Worm (Caenorhabditis elegans) whole organism, young adult: ENCODE data around the gene col-36.

ENCODE experiments used
- C06A6.2 ChIP-seq: fragments of 200-800 bp; sonication (Bioruptor generic); conservative IDR thresholded peaks from 2 replicates; pipeline ENCODE4 v1.3.6; 2022; ENCODE audit warnings: missing genetic modification characterization, missing compliant biosample characterization
- C17E4.6 ChIP-seq: fragments of 200-800 bp; sonication (Bioruptor generic); IDR thresholded peaks from 2 replicates; pipeline ENCODE4 v1.3.6; 2022; ENCODE audit warnings: missing genetic modification reagents, missing genetic modification characterization, missing compliant biosample characterization
- F23B12.7 ChIP-seq: sonication (generic microtip); optimal IDR thresholded peaks from 2 replicates; lab custom pipeline; 2017; ENCODE audit warnings: missing genetic modification characterization, mild to moderate bottlenecking, missing compliant biosample characterization, antibody characterized with exemption, moderate library complexity; ENCODE audit not compliant: insufficient read depth
- F37B4.10 ChIP-seq: fragments of 200-800 bp; sonication (Bioruptor generic); IDR thresholded peaks from 2 replicates; pipeline ENCODE4 v1.3.6; 2022; ENCODE audit warnings: missing genetic modification characterization, missing compliant biosample characterization
- F52B5.7 ChIP-seq: sonication (generic microtip); optimal IDR thresholded peaks from 2 replicates; lab custom pipeline; 2016; ENCODE audit warnings: mild to moderate bottlenecking, missing genetic modification characterization, missing compliant biosample characterization
- F55B11.4 ChIP-seq: sonication (generic microtip); optimal IDR thresholded peaks from 2 replicates; lab custom pipeline; 2016; ENCODE audit warnings: missing compliant biosample characterization, missing genetic modification characterization, borderline replicate concordance; ENCODE audit not compliant: insufficient read depth
- F57A8.1 ChIP-seq: fragments of 200-800 bp; sonication (Bioruptor generic); optimal IDR thresholded peaks from 2 replicates; lab custom pipeline; 2018; ENCODE audit warnings: mild to moderate bottlenecking, missing genetic modification characterization, moderate library complexity, missing compliant biosample characterization
- K11D2.4 ChIP-seq: fragments of 200-800 bp; sonication (Bioruptor generic); IDR thresholded peaks from 2 replicates; pipeline ENCODE4 v1.3.6; 2022; ENCODE audit warnings: missing genetic modification reagents, missing genetic modification characterization, missing compliant biosample characterization
- K12H6.12 ChIP-seq: fragments of 200-800 bp; sonication (Bioruptor generic); optimal IDR thresholded peaks from 2 replicates; lab custom pipeline; 2018; ENCODE audit warnings: mild to moderate bottlenecking, missing genetic modification characterization, missing compliant biosample characterization
- Y53F4B.3 ChIP-seq: fragments of 200-800 bp; sonication (Bioruptor generic); IDR thresholded peaks from 2 replicates; pipeline ENCODE4 v1.3.6; 2022; ENCODE audit warnings: missing genetic modification reagents, missing genetic modification characterization, missing compliant biosample characterization
- Y56A3A.18 ChIP-seq: fragments of 200-800 bp; sonication (Bioruptor generic); IDR thresholded peaks from 2 replicates; pipeline ENCODE4 v1.3.6; 2022; ENCODE audit warnings: missing genetic modification reagents, missing genetic modification characterization, missing compliant biosample characterization
- Y67H2A.10 ChIP-seq: fragments of 200-800 bp; sonication (Bioruptor generic); conservative IDR thresholded peaks from 2 replicates; pipeline ENCODE4 v1.3.6; 2022; ENCODE audit warnings: missing genetic modification reagents, missing genetic modification characterization, missing compliant biosample characterization
- ZK185.1 ChIP-seq: sonication (generic microtip); optimal IDR thresholded peaks from 2 replicates; lab custom pipeline; 2016; ENCODE audit warnings: mild to moderate bottlenecking, missing genetic modification characterization, missing compliant biosample characterization; ENCODE audit not compliant: poor library complexity, severe bottlenecking
- ama-1 ChIP-seq, 3 experiments: fragments of 150-350 bp in 1 of 3; sonication (generic microtip) in 2 of 3; optimal IDR thresholded peaks; 2 replicates each; lab custom pipeline; 2014 to 2018; ENCODE audit warnings: missing biosample characterization in 2 of 3, missing genetic modification characterization in 2 of 3, missing genetic modification reagents in 2 of 3
- atf-7 ChIP-seq: sonication (generic microtip); optimal IDR thresholded peaks from 2 replicates; lab custom pipeline; 2017; ENCODE audit warnings: mild to moderate bottlenecking, missing genetic modification characterization, missing compliant biosample characterization
- attf-3 ChIP-seq: fragments of 200-800 bp; sonication (Bioruptor generic); conservative IDR thresholded peaks from 2 replicates; pipeline ENCODE4 v1.3.6; 2022; ENCODE audit warnings: missing genetic modification reagents, missing genetic modification characterization, missing compliant biosample characterization
- ceh-40 ChIP-seq: fragments of 200-800 bp; sonication (Bioruptor generic); IDR thresholded peaks from 2 replicates; pipeline ENCODE4 v1.3.6; 2022; ENCODE audit warnings: missing genetic modification characterization, missing compliant biosample characterization
- ceh-58 ChIP-seq: fragments of 200-800 bp; sonication (Bioruptor generic); IDR thresholded peaks from 2 replicates; pipeline ENCODE4 v1.3.6; 2022; ENCODE audit warnings: missing genetic modification characterization, missing compliant biosample characterization
- ceh-91 ChIP-seq: fragments of 200-800 bp; sonication (Bioruptor generic); IDR thresholded peaks from 2 replicates; pipeline ENCODE4 v1.3.6; 2022; ENCODE audit warnings: missing genetic modification reagents, missing genetic modification characterization, missing compliant biosample characterization
- chd-7 ChIP-seq: sonication (generic microtip); optimal IDR thresholded peaks from 2 replicates; lab custom pipeline; 2016; ENCODE audit warnings: mild to moderate bottlenecking, missing genetic modification characterization, moderate library complexity, missing compliant biosample characterization
- dox-1 ChIP-seq: fragments of 200-800 bp; sonication (Bioruptor generic); IDR thresholded peaks from 2 replicates; pipeline ENCODE4 v1.3.6; 2022; ENCODE audit warnings: missing genetic modification reagents, missing genetic modification characterization, missing compliant biosample characterization
- efl-1 ChIP-seq: fragments of 150-350 bp; optimal IDR thresholded peaks from 2 replicates; lab custom pipeline; 2014; ENCODE audit warnings: missing biosample characterization, missing genetic modification reagents, missing genetic modification characterization
- ets-4 ChIP-seq: fragments of 200-800 bp; sonication (Bioruptor generic); optimal IDR thresholded peaks from 2 replicates; lab custom pipeline; 2018; ENCODE audit warnings: mild to moderate bottlenecking, missing genetic modification characterization, missing compliant biosample characterization
- gei-17 ChIP-seq: fragments of 200-800 bp; sonication (Bioruptor generic); optimal IDR thresholded peaks from 2 replicates; lab custom pipeline; 2018; ENCODE audit warnings: mild to moderate bottlenecking, missing genetic modification characterization, missing compliant biosample characterization
- hmg-1.2 ChIP-seq: fragments of 200-800 bp; sonication (Bioruptor generic); IDR thresholded peaks from 2 replicates; pipeline ENCODE4 v1.3.6; 2022; ENCODE audit warnings: missing genetic modification reagents, missing genetic modification characterization, missing compliant biosample characterization
- lin-26 ChIP-seq: fragments of 200-800 bp; sonication (Bioruptor generic); IDR thresholded peaks from 2 replicates; pipeline ENCODE4 v1.3.6; 2022; ENCODE audit warnings: missing genetic modification reagents, missing genetic modification characterization, missing compliant biosample characterization
- lsl-1 ChIP-seq: fragments of 200-800 bp; sonication (Bioruptor generic); optimal IDR thresholded peaks from 2 replicates; lab custom pipeline; 2018; ENCODE audit warnings: mild to moderate bottlenecking, missing genetic modification characterization, moderate library complexity, missing compliant biosample characterization
- madf-8 ChIP-seq: fragments of 200-800 bp; sonication (Bioruptor generic); conservative IDR thresholded peaks from 2 replicates; pipeline ENCODE4 v1.3.6; 2022; ENCODE audit warnings: missing genetic modification reagents, missing genetic modification characterization, missing compliant biosample characterization
- mcd-1 ChIP-seq: fragments of 200-800 bp; sonication (Bioruptor generic); IDR thresholded peaks from 2 replicates; pipeline ENCODE4 v1.3.6; 2022; ENCODE audit warnings: missing genetic modification reagents, missing genetic modification characterization, missing compliant biosample characterization
- nfyb-1 ChIP-seq: fragments of 200-800 bp; sonication (Bioruptor generic); IDR thresholded peaks from 2 replicates; pipeline ENCODE4 v1.3.6; 2022; ENCODE audit warnings: missing genetic modification reagents, missing genetic modification characterization, missing compliant biosample characterization
- nhr-120 ChIP-seq: fragments of 200-800 bp; sonication (Bioruptor generic); IDR thresholded peaks from 2 replicates; pipeline ENCODE4 v1.3.6; 2022; ENCODE audit warnings: missing genetic modification characterization, missing compliant biosample characterization
- nhr-80 ChIP-seq: sonication (generic microtip); optimal IDR thresholded peaks from 2 replicates; lab custom pipeline; 2016; ENCODE audit warnings: missing genetic modification characterization, missing compliant biosample characterization
- rec-8 ChIP-seq, 2 experiments: sonication (generic microtip); optimal IDR thresholded peaks; 2 replicates each; lab custom pipeline; 2016; ENCODE audit warnings: mild to moderate bottlenecking in 2 of 2, missing genetic modification characterization in 2 of 2, missing genetic modification reagents in 2 of 2, missing genotype in 2 of 2, missing biosample characterization in 1 of 2, missing compliant biosample characterization in 1 of 2, moderate library complexity in 1 of 2
- rpc-1 ChIP-seq, 2 experiments: fragments of 150-350 bp in 1 of 2; sonication (generic microtip) in 1 of 2; optimal IDR thresholded peaks; 2 replicates each; lab custom pipeline; 2014 to 2018; ENCODE audit warnings: missing biosample characterization in 1 of 2, missing genetic modification characterization in 1 of 2, missing genetic modification reagents in 1 of 2, missing genotype in 1 of 2
- sea-2 ChIP-seq: fragments of 200-800 bp; sonication (Bioruptor generic); IDR thresholded peaks from 2 replicates; pipeline ENCODE4 v1.3.6; 2022; ENCODE audit warnings: missing genetic modification characterization, missing compliant biosample characterization
- snpc-3.4 ChIP-seq: sonication (generic microtip); optimal IDR thresholded peaks from 2 replicates; lab custom pipeline; 2017; ENCODE audit warnings: missing genetic modification characterization, mild to moderate bottlenecking, missing compliant biosample characterization, antibody characterized with exemption, moderate library complexity, missing genotype, missing genetic modification reagents
- snpc-4 ChIP-seq, 5 experiments: fragments of 150-350 bp in 1 of 5; sonication (generic microtip) in 4 of 5; optimal IDR thresholded peaks; 2 replicates each; lab custom pipeline; 2014 to 2018; ENCODE audit warnings: missing genetic modification characterization in 5 of 5, missing biosample characterization in 3 of 5, antibody characterized with exemption in 2 of 5, mild to moderate bottlenecking in 2 of 5, missing compliant biosample characterization in 2 of 5, missing genotype in 2 of 5, moderate library complexity in 2 of 5, missing genetic modification reagents in 1 of 5
- unc-130 ChIP-seq: sonication (generic microtip); optimal IDR thresholded peaks from 2 replicates; lab custom pipeline; 2016; ENCODE audit warnings: missing genetic modification reagents, missing genetic modification characterization, missing compliant biosample characterization
- zfh-2 ChIP-seq: fragments of 200-800 bp; sonication (Bioruptor generic); conservative IDR thresholded peaks from 2 replicates; pipeline ENCODE4 v1.3.6; 2022; ENCODE audit warnings: missing genetic modification reagents, missing genetic modification characterization, missing compliant biosample characterization
- ztf-18 ChIP-seq: sonication (generic microtip); optimal IDR thresholded peaks from 2 replicates; lab custom pipeline; 2016; ENCODE audit warnings: missing genotype, mild to moderate bottlenecking, missing genetic modification characterization, missing compliant biosample characterization
- ztf-28 ChIP-seq: fragments of 200-800 bp; sonication (Bioruptor generic); IDR thresholded peaks from 2 replicates; pipeline ENCODE4 v1.3.6; 2022; ENCODE audit warnings: missing genetic modification reagents, missing genetic modification characterization, missing compliant biosample characterization

The col-36 gene

ce11 chrII:7168712-7169111 is at the start of gene col-36:
col-36 (minus strand) TSS chrII:7168812.
- TF ChIP-seq rec-8 (tag; optimal IDR thresholded peaks at IDR 0.05; lab: Kevin White, UChicago) (no peak), K12H6.12 (tag; lab: Kevin White, UChicago) (no peak), C06A6.2 (GFP tag; lab: Robert Waterston, UW) (no peak), snpc-3.4 (tag; lab: Kevin White, UChicago) (no peak), zfh-2 (GFP tag; lab: Robert Waterston, UW) (no peak), C17E4.6 (GFP tag; lab: Robert Waterston, UW) (no peak)
- TF ChIP-seq, all 124 proteins: peak for 0

DNA sequence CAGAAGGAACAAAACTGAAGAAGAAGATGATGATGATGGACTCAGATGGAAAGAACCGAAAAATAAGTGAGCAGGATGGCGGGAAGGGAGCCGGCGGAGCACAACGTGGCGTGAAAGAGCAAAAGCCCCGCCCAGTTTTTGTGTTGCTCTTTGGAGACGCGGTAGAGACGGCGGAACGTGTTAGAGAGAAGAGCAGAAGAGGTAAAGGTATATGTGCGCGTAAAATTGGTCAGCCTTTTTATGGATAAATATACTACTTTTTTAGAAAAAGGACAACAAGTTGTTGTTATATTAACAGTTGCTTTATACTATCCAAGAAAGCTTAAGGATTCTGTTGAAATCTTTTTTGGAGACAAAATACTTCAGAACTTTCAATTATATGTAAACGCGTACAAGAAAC is 48.4 kb upstream of the col-36 start, which contains the start of gene E04F6.10:
Gene E04F6.10, minus strand, starts transcription at position 101 of the 400 bp plus-strand sequence.
- TF ChIP-seq F52B5.7 (tag; lab: Kevin White, UChicago) (no peak), Y53F4B.3 (GFP tag; lab: Robert Waterston, UW) (no peak), nhr-80 (tag; lab: Kevin White, UChicago) (no peak), dox-1 (GFP tag; lab: Robert Waterston, UW) (no peak), F55B11.4 (no peak), F57A8.1 (no peak), K11D2.4 (GFP tag; lab: Robert Waterston, UW) (no peak), F37B4.10 (no peak)

- TF ChIP-seq F57A8.1 = no peak
- no peak for TF ChIP-seq Y56A3A.18
- TF ChIP-seq snpc-4 (GFP tag; optimal IDR thresholded peaks at IDR 0.05; lab: Kevin White, UChicago) = no peak
- no peak for TF ChIP-seq snpc-4 (tag; optimal IDR thresholded peaks at IDR 0.05; lab: Kevin White, UChicago)
- TF ChIP-seq ets-4 (GFP tag; lab: Kevin White, UChicago) = no peak
- no peak for TF ChIP-seq F23B12.7 (tag; lab: Kevin White, UChicago)
- TF ChIP-seq ceh-58 (GFP tag; lab: Robert Waterston, UW) = no peak
- TF ChIP-seq lin-26 (GFP tag; lab: Robert Waterston, UW) = no peak
- TF ChIP-seq rpc-1 (optimal IDR thresholded peaks at IDR 0.05; lab: Kevin White, UChicago) = no peak
- TF ChIP-seq rpc-1 (tag; optimal IDR thresholded peaks at IDR 0.05; lab: Kevin White, UChicago) = no peak
Observed at ce11 chrII:7212059-7212458, 43.4 kb upstream of the col-36 start, which contains the start of gene E04F6.9. E04F6.9 (minus strand) TSS chrII:7212159.

DNA sequence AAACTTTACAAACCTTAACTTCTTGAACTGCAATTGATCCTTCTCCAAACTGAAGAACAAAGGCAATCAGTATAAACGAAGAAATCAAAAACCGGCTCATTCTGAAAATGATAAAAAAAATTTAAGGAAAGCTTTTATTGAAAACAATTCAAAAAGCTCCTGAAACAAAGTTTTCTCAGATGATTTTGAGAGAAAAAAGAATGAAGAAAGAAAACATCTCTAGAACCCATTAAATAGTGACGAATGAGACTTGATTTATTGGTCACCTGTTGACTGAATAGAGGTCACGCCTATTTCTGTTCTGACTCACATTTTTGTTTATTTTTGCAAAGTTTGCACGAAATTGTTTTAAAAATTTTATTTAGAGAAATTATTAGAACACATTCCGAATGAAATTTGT is 42.7 kb upstream of the col-36 start, which contains the start of gene E04F6.8:
Gene E04F6.8, minus strand, starts transcription at position 101 of the 400 bp plus-strand sequence.
- TF ChIP-seq Y67H2A.10 (GFP tag; lab: Robert Waterston, UW) = no peak
- TF ChIP-seq rec-8 (tag; optimal IDR thresholded peaks at IDR 0.05; lab: Kevin White, UChicago) = no peak
- TF ChIP-seq sea-2 (GFP tag; lab: Robert Waterston, UW) = no peak
- no peak for TF ChIP-seq atf-7
- no peak for TF ChIP-seq madf-8 (GFP tag; lab: Robert Waterston, UW)
- no peak for TF ChIP-seq hmg-1.2 (GFP tag; lab: Robert Waterston, UW)
- TF ChIP-seq gei-17 (GFP tag; lab: Kevin White, UChicago) = no peak
- TF ChIP-seq mcd-1 (GFP tag; lab: Robert Waterston, UW) = no peak
- no peak for TF ChIP-seq zfh-2 (GFP tag; lab: Robert Waterston, UW)
- TF ChIP-seq ztf-28 (GFP tag; lab: Robert Waterston, UW) = no peak
- TF ChIP-seq, all 124 proteins: peak for 0

- TF ChIP-seq zfh-2 (GFP tag; lab: Robert Waterston, UW) (no peak), rec-8 (tag; optimal IDR thresholded peaks at IDR 0.05; lab: Kevin White, UChicago) (no peak), ceh-91 (GFP tag; lab: Robert Waterston, UW) (no peak), ceh-40 (no peak), lsl-1 (GFP tag; lab: Kevin White, UChicago) (no peak), efl-1 (no peak), chd-7 (tag; lab: Kevin White, UChicago) (no peak), attf-3 (GFP tag; lab: Robert Waterston, UW) (no peak), nfyb-1 (no peak), nhr-120 (GFP tag; lab: Robert Waterston, UW) (no peak), ZK185.1 (tag; lab: Kevin White, UChicago) (no peak), unc-130 (no peak), ama-1 (optimal IDR thresholded peaks at IDR 0.05; lab: Kevin White, UChicago) (no peak), ama-1 (GFP tag; optimal IDR thresholded peaks at IDR 0.05; lab: Kevin White, UChicago) (no peak), ztf-18 (tag; lab: Kevin White, UChicago) (no peak)
Observed at ce11 chrII:7210187-7210586, 41.6 kb upstream of the col-36 start, which contains the start of gene E04F6.15. E04F6.15 (minus strand) TSS chrII:7210287.
